Fruit fly (Drosophila melanogaster): ENCODE data around the gene Sodh1.

The Sodh1 gene

DNA sequence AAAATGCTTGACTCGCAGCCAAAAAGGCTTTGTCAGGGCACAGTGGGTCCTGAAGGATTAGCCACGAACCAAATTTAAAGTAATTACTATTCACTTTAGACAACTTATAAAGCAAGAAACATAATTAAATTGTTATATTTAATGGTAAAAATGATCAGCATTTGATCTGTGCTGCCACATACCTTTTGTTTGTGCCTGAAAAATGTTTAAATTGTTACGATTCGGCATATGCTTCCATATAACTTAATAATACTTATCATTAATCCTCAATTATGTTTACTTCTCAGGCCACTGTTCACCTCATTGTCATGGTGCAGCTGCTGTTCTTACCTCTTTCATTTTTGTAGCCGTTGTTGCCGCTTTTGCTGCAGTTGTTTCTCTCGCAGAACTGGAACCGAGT lies 26.9 kb upstream of the Sodh1 start (continued):
- TF ChIP-seq Eip75B (GFP tag; optimal IDR thresholded peaks at IDR 0.05) (no peak), CG8119 (GFP tag; IDR thresholded peaks at IDR 0.05) (peak; percentile 29; the same call in 1 of the 3 replicates), Ets21C (GFP tag; optimal IDR thresholded peaks at IDR 0.05) (no peak), CG31627 (GFP tag; optimal IDR thresholded peaks at IDR 0.05) (peak; percentile 21), CG8319 (GFP tag; optimal IDR thresholded peaks at IDR 0.05) (no peak), Eip78C (GFP tag) (peak; percentile 83), CG4318 (GFP tag; optimal IDR thresholded peaks at IDR 0.05) (peak; percentile 10), achi (GFP tag; optimal IDR thresholded peaks at IDR 0.05) (peak; percentile 46), Eip93F (GFP tag; optimal IDR thresholded peaks at IDR 0.05) (no peak), Ets96B (tag; optimal IDR thresholded peaks at IDR 0.05) (peak; percentile 61), Sox14 (GFP tag; optimal IDR thresholded peaks at IDR 0.05) (peak; percentile 50), CG6276 (GFP tag; optimal IDR thresholded peaks at IDR 0.05) (no peak), vri (GFP tag; optimal IDR thresholded peaks at IDR 0.05) (no peak), fd59A (GFP tag; optimal IDR thresholded peaks at IDR 0.05) (peak; percentile 63), Gug (GFP tag; IDR thresholded peaks at IDR 0.05) (no peak), CG8632 (GFP tag; optimal IDR thresholded peaks at IDR 0.05) (no peak), CG3919 (GFP tag; optimal IDR thresholded peaks at IDR 0.05) (peak; percentile 51), net (GFP tag; optimal IDR thresholded peaks at IDR 0.05) (peak; percentile 13), CG3032 (tag; optimal IDR thresholded peaks at IDR 0.05) (no peak), Hr38 (GFP tag; optimal IDR thresholded peaks at IDR 0.05) (no peak), cyc (GFP tag; optimal IDR thresholded peaks at IDR 0.05) (no peak), Smox (GFP tag; optimal IDR thresholded peaks at IDR 0.05) (peak; percentile 27), CG32006 (GFP tag; optimal IDR thresholded peaks at IDR 0.05) (peak; percentile 43), CG15336 (GFP tag; IDR thresholded peaks at IDR 0.05) (no peak), CG6163 (GFP tag; IDR thresholded peaks at IDR 0.05) (no peak)

DNA sequence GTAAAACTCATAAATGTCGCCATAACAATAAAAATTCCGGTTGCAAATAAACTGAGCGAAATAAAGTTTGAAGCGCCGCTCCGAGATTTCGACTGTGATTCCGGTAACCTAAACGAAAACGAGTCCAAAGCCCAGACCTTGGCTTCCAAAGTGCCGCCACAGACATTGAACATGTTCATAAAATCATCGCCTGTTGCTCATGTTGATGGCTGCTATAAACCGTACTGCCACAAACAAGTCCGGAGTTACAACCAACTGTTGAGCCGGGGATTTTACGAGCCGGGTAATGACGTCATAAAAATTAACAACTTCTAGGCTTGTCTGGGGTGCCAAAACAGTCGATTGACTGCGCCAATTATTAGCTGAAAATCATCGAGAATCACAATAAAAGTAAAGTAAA lies 23.6 kb upstream of the Sodh1 start:
- TF ChIP-seq CG31627 (GFP tag; optimal IDR thresholded peaks at IDR 0.05) = no peak
- TF ChIP-seq Hr38 (GFP tag; optimal IDR thresholded peaks at IDR 0.05) = no peak
- TF ChIP-seq OdsH (GFP tag; optimal IDR thresholded peaks at IDR 0.05) = no peak
- TF ChIP-seq CG8319 (GFP tag; optimal IDR thresholded peaks at IDR 0.05) = no peak

DNA sequence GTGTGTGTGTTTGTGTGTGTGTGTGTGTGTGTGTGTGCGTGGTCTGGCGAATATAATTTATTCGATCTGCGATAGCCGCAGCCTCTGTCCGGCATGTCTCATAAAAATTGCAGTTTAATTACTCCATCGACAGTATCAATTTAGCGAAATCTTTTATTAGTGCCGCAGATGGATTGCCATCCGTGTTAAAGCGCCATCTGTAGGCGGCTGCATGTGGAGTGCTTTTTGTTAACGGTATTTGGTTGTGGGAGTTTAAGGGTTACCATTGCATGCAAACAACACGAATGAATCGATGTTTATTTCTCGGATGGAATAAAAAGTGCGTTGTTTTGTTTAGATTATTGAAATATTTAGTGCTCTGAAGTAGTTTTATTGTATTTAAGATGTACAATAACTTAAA lies 22.7 kb upstream of the Sodh1 start:
- TF ChIP-seq CG6792 (GFP tag; optimal IDR thresholded peaks at IDR 0.05) = no peak
- TF ChIP-seq Smox (GFP tag; optimal IDR thresholded peaks at IDR 0.05) = no peak
- TF ChIP-seq cyc (GFP tag; optimal IDR thresholded peaks at IDR 0.05) = no peak
- no peak for TF ChIP-seq CG10631 (GFP tag; optimal IDR thresholded peaks at IDR 0.05)
- no peak for TF ChIP-seq salr (GFP tag; optimal IDR thresholded peaks at IDR 0.05)
- no peak for TF ChIP-seq Hr4 (GFP tag; optimal IDR thresholded peaks at IDR 0.05)
- no peak for TF ChIP-seq CG15336 (GFP tag; IDR thresholded peaks at IDR 0.05)

DNA sequence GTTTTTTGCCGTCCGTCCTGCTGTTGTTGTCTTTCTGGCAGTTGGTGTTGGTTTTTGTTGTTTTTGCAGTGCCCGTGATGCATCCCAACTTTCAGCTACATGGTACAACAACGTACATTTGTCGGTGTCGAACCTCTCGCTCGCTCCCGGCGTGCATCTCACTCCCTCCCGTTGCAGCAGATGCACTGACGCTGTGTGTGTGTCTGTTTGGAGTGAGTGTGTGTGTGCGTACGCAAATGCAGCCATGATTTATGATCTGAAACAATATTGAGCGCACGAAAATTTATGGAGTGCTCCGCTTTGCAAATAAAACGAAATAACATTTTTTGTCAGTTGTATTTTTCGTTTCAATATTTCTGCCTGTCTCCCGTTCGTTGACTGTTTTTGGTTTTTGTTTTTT lies 20.6 kb upstream of the Sodh1 start:
- TF ChIP-seq CG9139 (GFP tag; optimal IDR thresholded peaks at IDR 0.05) = no peak
- no peak for TF ChIP-seq esn (GFP tag; optimal IDR thresholded peaks at IDR 0.05)
- TF ChIP-seq CG6854 (GFP tag; optimal IDR thresholded peaks at IDR 0.05) = no peak
- no peak for TF ChIP-seq CG16779 (tag; optimal IDR thresholded peaks at IDR 0.05)
- no peak for TF ChIP-seq Hr4 (GFP tag; optimal IDR thresholded peaks at IDR 0.05)
- no peak for TF ChIP-seq Ets96B (tag; optimal IDR thresholded peaks at IDR 0.05)
- TF ChIP-seq ss (GFP tag; optimal IDR thresholded peaks at IDR 0.05) = no peak
- no peak for TF ChIP-seq CG4318 (GFP tag; optimal IDR thresholded peaks at IDR 0.05)
- no peak for TF ChIP-seq CG6808 (GFP tag; optimal IDR thresholded peaks at IDR 0.05)
- TF ChIP-seq salr (GFP tag; optimal IDR thresholded peaks at IDR 0.05) = no peak
- no peak for TF ChIP-seq CG6792 (GFP tag; optimal IDR thresholded peaks at IDR 0.05)
- no peak for TF ChIP-seq CG8319 (GFP tag; optimal IDR thresholded peaks at IDR 0.05)
- no peak for TF ChIP-seq Lpt (GFP tag; optimal IDR thresholded peaks at IDR 0.05)
- no peak for TF ChIP-seq Hr38 (GFP tag; optimal IDR thresholded peaks at IDR 0.05)
- TF ChIP-seq CG11294 (GFP tag; IDR thresholded peaks at IDR 0.05) = no peak
- TF ChIP-seq CG34406 (GFP tag; optimal IDR thresholded peaks at IDR 0.05) = no peak
- TF ChIP-seq CG1621 (tag; optimal IDR thresholded peaks at IDR 0.05) = no peak
